Worm (Caenorhabditis elegans): ENCODE data around the gene cyp-14A5.

The cyp-14A5 gene

ce11 chrV:5419915-5420314, 3.2 kb downstream of the cyp-14A5 start, which contains the start of gene F08F3.6:
F08F3.6 (minus strand) TSS chrV:5420067.
- TF ChIP-seq egl-27 (tag; optimal IDR thresholded peaks at IDR 0.05), result no peak
- no peak for TF ChIP-seq nhr-23 (tag; optimal IDR thresholded peaks at IDR 0.05)
- TF ChIP-seq unc-39 (tag; optimal IDR thresholded peaks at IDR 0.05), result no peak
- TF ChIP-seq nhr-25 (tag; optimal IDR thresholded peaks at IDR 0.05), result no peak
- no peak for TF ChIP-seq nhr-28 (tag; optimal IDR thresholded peaks at IDR 0.05)
- no peak for TF ChIP-seq daf-12 (tag; optimal IDR thresholded peaks at IDR 0.05)
- no peak for TF ChIP-seq nfya-1 (tag; optimal IDR thresholded peaks at IDR 0.05; ENCODE audit: insufficient read depth)
- TF ChIP-seq mdl-1 (tag; optimal IDR thresholded peaks at IDR 0.05), result no peak

DNA sequence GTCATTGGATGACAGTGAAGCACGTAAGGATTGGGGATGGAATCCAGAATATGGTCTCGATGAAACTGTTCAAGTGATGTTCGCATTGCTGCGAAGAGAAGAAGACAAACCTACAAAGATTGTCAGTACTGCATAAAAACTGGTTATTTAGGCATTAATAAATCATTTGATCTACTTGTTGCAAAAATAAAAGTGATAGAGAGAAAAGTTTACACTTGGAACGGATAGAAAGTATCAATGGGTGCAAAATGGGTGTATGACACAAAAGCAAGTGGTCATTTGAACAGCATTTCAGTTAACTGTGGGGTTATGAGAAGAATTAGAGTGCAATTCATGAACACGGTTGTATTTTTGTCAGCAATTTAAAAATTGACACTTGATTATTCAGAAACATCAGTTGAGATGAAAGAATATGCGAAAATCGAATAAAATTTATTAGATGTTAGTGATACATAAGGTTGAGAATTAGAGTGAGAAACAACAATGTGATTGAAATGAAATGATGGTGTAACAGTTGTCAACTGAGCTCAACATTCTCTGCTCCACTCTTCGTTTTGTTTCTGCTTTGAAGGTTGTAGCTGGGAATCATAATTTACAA, 10.2 kb downstream of the cyp-14A5 start, which contains the start of gene F08F3.10:
TSS of gene F08F3.10 (plus strand) at position 548 of the 598 bp plus-strand sequence.
- TF ChIP-seq ama-1 (optimal IDR thresholded peaks at IDR 0.05) (peak; percentile 49), mdl-1 (tag; optimal IDR thresholded peaks at IDR 0.05) (no peak), daf-12 (tag; optimal IDR thresholded peaks at IDR 0.05) (no peak), ceh-28 (tag; optimal IDR thresholded peaks at IDR 0.05) (no peak), nfya-1 (tag; optimal IDR thresholded peaks at IDR 0.05; ENCODE audit: insufficient read depth) (no peak), elt-2 (tag; optimal IDR thresholded peaks at IDR 0.05) (no peak), zag-1 (tag; optimal IDR thresholded peaks at IDR 0.05) (no peak)

ce11 chrV:5410679-5411078, 12.4 kb downstream of the cyp-14A5 start, which contains the start of gene F08F3.4:
F08F3.4 (plus strand) TSS chrV:5410955.
- TF ChIP-seq nhr-28 (tag; optimal IDR thresholded peaks at IDR 0.05) (no peak), daf-12 (tag; optimal IDR thresholded peaks at IDR 0.05) (no peak), nhr-76 (tag; optimal IDR thresholded peaks at IDR 0.05) (no peak), unc-39 (tag; optimal IDR thresholded peaks at IDR 0.05) (no peak), nhr-11 (tag; optimal IDR thresholded peaks at IDR 0.05) (no peak), nhr-67 (tag; optimal IDR thresholded peaks at IDR 0.05) (no peak), nhr-43 (tag; optimal IDR thresholded peaks at IDR 0.05; ENCODE audit: poor library complexity, severe bottlenecking) (peak; percentile 83), lsy-12 (tag; optimal IDR thresholded peaks at IDR 0.05) (peak; percentile 52), aly-2 (tag; optimal IDR thresholded peaks at IDR 0.05) (no peak), mdl-1 (tag; optimal IDR thresholded peaks at IDR 0.05) (peak; percentile 12), elt-3 (tag; optimal IDR thresholded peaks at IDR 0.05) (peak in 1 of 3 experiments; percentile 23), tbx-2 (tag; optimal IDR thresholded peaks at IDR 0.05) (no peak), mml-1 (tag; optimal IDR thresholded peaks at IDR 0.05) (no peak), nhr-23 (tag; optimal IDR thresholded peaks at IDR 0.05) (peak; percentile 38), eor-1 (tag; optimal IDR thresholded peaks at IDR 0.05) (no peak), nhr-25 (tag; optimal IDR thresholded peaks at IDR 0.05) (peak; percentile 50)

- TF ChIP-seq egl-5 (tag; optimal IDR thresholded peaks at IDR 0.05) (no peak), nhr-23 (tag; optimal IDR thresholded peaks at IDR 0.05) (no peak), nhr-237 (tag; optimal IDR thresholded peaks at IDR 0.05) (no peak), eor-1 (tag; optimal IDR thresholded peaks at IDR 0.05) (no peak), lin-39 (tag; optimal IDR thresholded peaks at IDR 0.05) (peak; percentile 1), ceh-28 (tag; optimal IDR thresholded peaks at IDR 0.05) (no peak), jun-1 (tag; optimal IDR thresholded peaks at IDR 0.05) (no peak), mml-1 (tag; optimal IDR thresholded peaks at IDR 0.05) (no peak), nfya-1 (tag; optimal IDR thresholded peaks at IDR 0.05; ENCODE audit: insufficient read depth) (no peak), unc-62 (GFP tag; optimal IDR thresholded peaks at IDR 0.05) (peak; percentile 78), aly-2 (tag; optimal IDR thresholded peaks at IDR 0.05) (no peak), nhr-43 (tag; optimal IDR thresholded peaks at IDR 0.05; ENCODE audit: poor library complexity, severe bottlenecking) (no peak), nhr-11 (tag; optimal IDR thresholded peaks at IDR 0.05) (no peak), ceh-82 (tag; optimal IDR thresholded peaks at IDR 0.05) (no peak)
These were observed 14.2 kb downstream of the cyp-14A5 start for ce11 chrV:5408921-5409320.

DNA sequence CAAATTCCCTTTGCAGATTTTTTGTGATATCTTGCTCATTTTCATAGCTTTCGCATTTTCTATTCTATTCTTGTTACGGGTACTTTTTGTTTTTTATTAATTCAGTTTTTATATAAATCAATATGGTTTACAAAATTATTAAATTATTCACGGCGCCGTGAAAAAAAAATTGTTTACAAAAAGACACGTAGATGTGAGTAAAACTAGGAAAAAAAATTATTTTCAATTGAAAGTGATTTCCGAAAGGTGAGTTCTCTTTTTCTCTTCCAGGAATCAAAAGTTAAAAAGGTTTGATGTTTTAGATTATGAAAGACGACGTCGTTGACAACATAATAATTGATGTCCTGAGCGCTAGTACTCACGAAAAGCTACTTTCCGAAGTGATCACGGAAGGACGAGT, 14.9 kb downstream of the cyp-14A5 start, which contains the start of gene C25A6.1:
TSS of gene C25A6.1 (plus strand) at position 301 of the 400 bp plus-strand sequence.
- TF ChIP-seq nhr-23 (tag; optimal IDR thresholded peaks at IDR 0.05), result no peak
- no peak for TF ChIP-seq lsy-12 (tag; optimal IDR thresholded peaks at IDR 0.05)

ce11 chrV:5405053-5405452, 18.0 kb downstream of the cyp-14A5 start, which contains the start of gene dmsr-7:
dmsr-7 (plus strand) TSS chrV:5405353.
- no peak for TF ChIP-seq ztf-11 (tag; optimal IDR thresholded peaks at IDR 0.05)
- no peak for TF ChIP-seq ceh-9 (tag; optimal IDR thresholded peaks at IDR 0.05)
- TF ChIP-seq lin-15B (tag; optimal IDR thresholded peaks at IDR 0.05), result no peak
- TF ChIP-seq egl-27 (tag; optimal IDR thresholded peaks at IDR 0.05), result no peak
- TF ChIP-seq daf-12 (tag; optimal IDR thresholded peaks at IDR 0.05), result no peak
- TF ChIP-seq nhr-11 (tag; optimal IDR thresholded peaks at IDR 0.05), result no peak
- TF ChIP-seq zag-1 (tag; optimal IDR thresholded peaks at IDR 0.05), result no peak
- TF ChIP-seq mml-1 (tag; optimal IDR thresholded peaks at IDR 0.05), result no peak
- no peak for TF ChIP-seq eor-1 (tag; optimal IDR thresholded peaks at IDR 0.05)
- no peak for TF ChIP-seq jun-1 (tag; optimal IDR thresholded peaks at IDR 0.05)
- TF ChIP-seq aly-2 (tag; optimal IDR thresholded peaks at IDR 0.05), result no peak
- no peak for TF ChIP-seq egl-5 (tag; optimal IDR thresholded peaks at IDR 0.05)
